Worm (Caenorhabditis elegans) whole organism, L1 larva: ENCODE data around the gene F13H10.6.

Experiments used
- C16A3.4 ChIP-seq: fragments of 150-350 bp; optimal IDR thresholded peaks from 2 replicates; lab custom pipeline; 2014; ENCODE audit warnings: missing biosample characterization, missing genetic modification characterization
- C34B4.2 ChIP-seq: sonication (generic microtip); optimal IDR thresholded peaks from 2 replicates; lab custom pipeline; 2017; ENCODE audit warnings: mild to moderate bottlenecking, missing genetic modification characterization, missing compliant biosample characterization
- Y116A8C.19 ChIP-seq: sonication (generic microtip); optimal IDR thresholded peaks from 2 replicates; lab custom pipeline; 2016; ENCODE audit warnings: missing compliant biosample characterization, missing genetic modification characterization, borderline replicate concordance
- ama-1 ChIP-seq: fragments of 150-350 bp; optimal IDR thresholded peaks from 2 replicates; lab custom pipeline; 2014
- ceh-88 ChIP-seq: fragments of 200-800 bp; sonication (Bioruptor generic); IDR thresholded peaks from 2 replicates; pipeline ENCODE4 v1.3.6; 2022; ENCODE audit warnings: missing genetic modification characterization, missing compliant biosample characterization
- dpl-1 ChIP-seq, 3 experiments: fragments of 150-350 bp in 2 of 3; sonication (generic microtip) in 1 of 3; optimal IDR thresholded peaks; 2 replicates each; lab custom pipeline; 2014 to 2017; ENCODE audit warnings: missing biosample characterization in 3 of 3, missing genetic modification characterization in 3 of 3, missing genetic modification reagents in 3 of 3
- dsc-1 ChIP-seq: sonication (generic microtip); optimal IDR thresholded peaks from 2 replicates; lab custom pipeline; 2016; ENCODE audit warnings: mild to moderate bottlenecking, missing genetic modification characterization, missing compliant biosample characterization
- efl-3 ChIP-seq: fragments of 200-800 bp; sonication (Bioruptor generic); optimal IDR thresholded peaks from 2 replicates; lab custom pipeline; 2018; ENCODE audit warnings: mild to moderate bottlenecking, missing genetic modification characterization, missing compliant biosample characterization
- egl-13 ChIP-seq: sonication (generic microtip); optimal IDR thresholded peaks from 2 replicates; lab custom pipeline; 2016; ENCODE audit warnings: missing genotype, missing genetic modification reagents, missing genetic modification characterization, missing compliant biosample characterization
- egl-27 ChIP-seq, 2 experiments: fragments of 150-350 bp in 1 of 2; sonication (generic microtip); optimal IDR thresholded peaks; 3 replicates each; lab custom pipeline; 2017 to 2018; ENCODE audit warnings: missing biosample characterization in 2 of 2, missing genetic modification characterization in 2 of 2, missing genetic modification reagents in 2 of 2
- ets-5 ChIP-seq: fragments of 200-800 bp; sonication (Bioruptor generic); IDR thresholded peaks from 2 replicates; pipeline ENCODE4 v1.3.6; 2022; ENCODE audit warnings: missing genetic modification characterization, missing compliant biosample characterization
- fkh-10 ChIP-seq: sonication (generic microtip); optimal IDR thresholded peaks from 2 replicates; lab custom pipeline; 2017; ENCODE audit warnings: missing biosample characterization, missing genetic modification reagents, missing genetic modification characterization
- fkh-8 ChIP-seq: sonication (generic microtip); optimal IDR thresholded peaks from 2 replicates; lab custom pipeline; 2016; ENCODE audit warnings: mild to moderate bottlenecking, missing genetic modification characterization, missing compliant biosample characterization
- fos-1 ChIP-seq: fragments of 150-350 bp; optimal IDR thresholded peaks from 2 replicates; lab custom pipeline; 2014; ENCODE audit warnings: missing biosample characterization, missing genetic modification characterization
- grh-1 ChIP-seq: fragments of 200-800 bp; sonication (Bioruptor generic); IDR thresholded peaks from 2 replicates; pipeline ENCODE4 v1.3.6; 2022; ENCODE audit warnings: missing genetic modification reagents, missing genetic modification characterization, missing compliant biosample characterization
- hlh-4 ChIP-seq: sonication (generic microtip); optimal IDR thresholded peaks from 2 replicates; lab custom pipeline; 2016; ENCODE audit warnings: mild to moderate bottlenecking, missing genetic modification characterization, missing compliant biosample characterization
- jun-1 ChIP-seq: fragments of 150-350 bp; optimal IDR thresholded peaks from 2 replicates; lab custom pipeline; 2014; ENCODE audit warnings: missing biosample characterization, missing genetic modification reagents, missing genetic modification characterization
- lin-13 ChIP-seq: fragments of 150-350 bp; optimal IDR thresholded peaks from 2 replicates; lab custom pipeline; 2014; ENCODE audit warnings: missing biosample characterization, missing genetic modification reagents, missing genetic modification characterization
- lir-3 ChIP-seq: sonication (generic microtip); optimal IDR thresholded peaks from 2 replicates; lab custom pipeline; 2016; ENCODE audit warnings: mild to moderate bottlenecking, missing genetic modification characterization, moderate library complexity, missing compliant biosample characterization; ENCODE audit not compliant: poor library complexity
- mab-9 ChIP-seq: fragments of 200-800 bp; sonication (Bioruptor generic); IDR thresholded peaks from 2 replicates; pipeline ENCODE4 v1.3.6; 2022; ENCODE audit warnings: missing genetic modification reagents, missing genetic modification characterization, missing compliant biosample characterization
- nhr-11 ChIP-seq: fragments of 150-350 bp; optimal IDR thresholded peaks from 2 replicates; lab custom pipeline; 2014; ENCODE audit warnings: missing biosample characterization, missing genetic modification characterization
- nhr-12 ChIP-seq: sonication (generic microtip); optimal IDR thresholded peaks from 2 replicates; lab custom pipeline; 2017; ENCODE audit warnings: missing biosample characterization, missing genetic modification characterization
- nhr-19 ChIP-seq: fragments of 200-800 bp; sonication (Bioruptor generic); conservative IDR thresholded peaks from 2 replicates; pipeline ENCODE4 v1.3.6; 2022; ENCODE audit warnings: missing genetic modification characterization, missing compliant biosample characterization
- nhr-47 ChIP-seq: sonication (generic microtip); optimal IDR thresholded peaks from 2 replicates; lab custom pipeline; 2016; ENCODE audit warnings: mild to moderate bottlenecking, missing genetic modification characterization, moderate library complexity, missing compliant biosample characterization
- nhr-71 ChIP-seq: sonication (generic microtip); optimal IDR thresholded peaks from 2 replicates; lab custom pipeline; 2016; ENCODE audit warnings: mild to moderate bottlenecking, missing genetic modification characterization, moderate library complexity, missing compliant biosample characterization
- nhr-85 ChIP-seq: sonication (generic microtip); peaks from one replicate; lab custom pipeline; 2016; ENCODE audit warnings: missing genetic modification characterization, inconsistent platforms, missing compliant biosample characterization
- nhr-90 ChIP-seq: sonication (generic microtip); optimal IDR thresholded peaks from 2 replicates; lab custom pipeline; 2016; ENCODE audit warnings: mild to moderate bottlenecking, missing genetic modification characterization, missing compliant biosample characterization; ENCODE audit not compliant: poor library complexity
- pag-3 ChIP-seq: sonication (generic microtip); optimal IDR thresholded peaks from 2 replicates; lab custom pipeline; 2017; ENCODE audit warnings: missing genetic modification characterization, mild to moderate bottlenecking, missing compliant biosample characterization, antibody characterized with exemption, borderline replicate concordance; ENCODE audit not compliant: insufficient read depth
- pax-3 ChIP-seq: fragments of 200-800 bp; sonication (Bioruptor generic); optimal IDR thresholded peaks from 2 replicates; lab custom pipeline; 2018; ENCODE audit warnings: mild to moderate bottlenecking, missing genetic modification characterization, moderate library complexity, missing compliant biosample characterization
- pqm-1 ChIP-seq: sonication (generic microtip); optimal IDR thresholded peaks from 3 replicates; lab custom pipeline; 2017; ENCODE audit warnings: missing biosample characterization, missing genetic modification characterization
- rnt-1 ChIP-seq: sonication (generic microtip); optimal IDR thresholded peaks from 2 replicates; lab custom pipeline; 2016; ENCODE audit warnings: mild to moderate bottlenecking, missing genetic modification characterization, moderate library complexity, missing compliant biosample characterization
- snu-23 ChIP-seq: sonication (generic microtip); optimal IDR thresholded peaks from 2 replicates; lab custom pipeline; 2016; ENCODE audit warnings: missing genetic modification characterization, missing compliant biosample characterization
- sox-4 ChIP-seq: sonication (generic microtip); optimal IDR thresholded peaks from 2 replicates; lab custom pipeline; 2016; ENCODE audit warnings: missing genetic modification characterization, missing compliant biosample characterization
- sptf-1 ChIP-seq: fragments of 150-350 bp; optimal IDR thresholded peaks from 2 replicates; lab custom pipeline; 2014; ENCODE audit warnings: missing biosample characterization, missing genetic modification characterization
- sup-37 ChIP-seq: fragments of 200-800 bp; sonication (Bioruptor generic); optimal IDR thresholded peaks from 2 replicates; lab custom pipeline; 2018; ENCODE audit warnings: mild to moderate bottlenecking, missing genetic modification characterization, missing compliant biosample characterization
- swsn-7 ChIP-seq: sonication (generic microtip); optimal IDR thresholded peaks from 2 replicates; lab custom pipeline; 2016; ENCODE audit warnings: missing genetic modification characterization, missing compliant biosample characterization
- unc-30 ChIP-seq: sonication (generic microtip); optimal IDR thresholded peaks from 2 replicates; lab custom pipeline; 2017; ENCODE audit warnings: missing biosample characterization, missing genetic modification characterization
- unc-86 ChIP-seq: sonication (generic microtip); optimal IDR thresholded peaks from 2 replicates; lab custom pipeline; 2016; ENCODE audit warnings: missing genetic modification characterization, missing compliant biosample characterization
- vab-15 ChIP-seq: sonication (generic microtip); optimal IDR thresholded peaks from 2 replicates; lab custom pipeline; 2017; ENCODE audit warnings: missing genotype, mild to moderate bottlenecking, missing genetic modification characterization, missing compliant biosample characterization
- xbp-1 ChIP-seq: sonication (generic microtip); optimal IDR thresholded peaks from 2 replicates; lab custom pipeline; 2016; ENCODE audit warnings: missing genetic modification characterization, missing compliant biosample characterization
- zag-1 ChIP-seq: fragments of 150-350 bp; optimal IDR thresholded peaks from 2 replicates; lab custom pipeline; 2014; ENCODE audit warnings: missing biosample characterization, missing genetic modification characterization
- zip-4 ChIP-seq: fragments of 200-800 bp; sonication (Bioruptor generic); optimal IDR thresholded peaks from 2 replicates; lab custom pipeline; 2018; ENCODE audit warnings: mild to moderate bottlenecking, missing genetic modification characterization, moderate library complexity, missing compliant biosample characterization
- ztf-4 ChIP-seq: fragments of 150-350 bp; optimal IDR thresholded peaks from 2 replicates; lab custom pipeline; 2014; ENCODE audit warnings: missing biosample characterization, missing genetic modification characterization

F13H10.6 gene

ce11 chrIV:11027560-11027959 lies 18.5 kb downstream of the F13H10.6 start (continued):
- peak; percentile 56 for TF ChIP-seq ceh-88
- TF ChIP-seq nhr-90: peak; percentile 71
- no peak for TF ChIP-seq Y116A8C.19 (tag; lab: Kevin White, UChicago)
- TF ChIP-seq nhr-85 (tag; lab: Kevin White, UChicago): peak; percentile 90
- TF ChIP-seq vab-15 (tag; lab: Kevin White, UChicago): no peak
- TF ChIP-seq pag-3 (tag; lab: Kevin White, UChicago): peak; percentile 91
- TF ChIP-seq fos-1 (tag; lab: Kevin White, UChicago): peak; percentile 66
- TF ChIP-seq sup-37 (GFP tag; lab: Kevin White, UChicago): no peak
- no peak for TF ChIP-seq efl-3
- peak; percentile 66 for TF ChIP-seq dsc-1 (tag; lab: Kevin White, UChicago)
- peak; percentile 46 to 69 for TF ChIP-seq egl-27 (tag; optimal IDR thresholded peaks at IDR 0.05; lab: Kevin White, UChicago)
- TF ChIP-seq egl-13 (tag; lab: Kevin White, UChicago): peak; percentile 64
- peak; percentile 69 for TF ChIP-seq C16A3.4
- TF ChIP-seq zag-1 (tag; lab: Kevin White, UChicago): no peak
- no peak for TF ChIP-seq nhr-12 (tag; lab: Kevin White, UChicago)
- peak; percentile 90 for TF ChIP-seq swsn-7
- peak; percentile 70 for TF ChIP-seq jun-1 (tag; lab: Kevin White, UChicago)
- TF ChIP-seq pax-3 (tag; lab: Kevin White, UChicago): no peak
- no peak for TF ChIP-seq unc-30 (tag; lab: Kevin White, UChicago)
- peak; percentile 56 for TF ChIP-seq grh-1 (GFP tag; lab: Robert Waterston, UW)
- no peak for TF ChIP-seq C34B4.2
- peak; percentile 68 for TF ChIP-seq fkh-8 (tag; lab: Kevin White, UChicago)
- TF ChIP-seq ets-5 (GFP tag; lab: Robert Waterston, UW): no peak
- no peak for TF ChIP-seq fkh-10
- TF ChIP-seq ztf-4 (tag; lab: Kevin White, UChicago): peak; percentile 92
- TF ChIP-seq xbp-1 (tag; lab: Kevin White, UChicago): peak; percentile 82
- TF ChIP-seq rnt-1 (tag; lab: Kevin White, UChicago): peak; percentile 77
- TF ChIP-seq hlh-4 (tag; lab: Kevin White, UChicago): no peak
- TF ChIP-seq zip-4 (GFP tag; lab: Kevin White, UChicago): no peak
- TF ChIP-seq unc-86 (tag; lab: Kevin White, UChicago): peak; percentile 72
- TF ChIP-seq lin-13: peak; percentile 73
- peak; percentile 95 for TF ChIP-seq nhr-71 (tag; lab: Kevin White, UChicago)
- no peak for TF ChIP-seq pqm-1 (tag; lab: Kevin White, UChicago)
- peak; percentile 35 for TF ChIP-seq lir-3 (tag; lab: Kevin White, UChicago)
- peak; percentile 82 for TF ChIP-seq nhr-47 (tag; lab: Kevin White, UChicago)

- no peak for TF ChIP-seq jun-1 (tag; lab: Kevin White, UChicago)
- no peak for TF ChIP-seq egl-27 (tag; optimal IDR thresholded peaks at IDR 0.05; lab: Kevin White, UChicago)
- TF ChIP-seq ama-1 (lab: Kevin White, UChicago): no peak
- no peak for TF ChIP-seq nhr-85 (tag; lab: Kevin White, UChicago)
- no peak for TF ChIP-seq mab-9 (GFP tag; lab: Robert Waterston, UW)
- TF ChIP-seq nhr-11 (tag; lab: Kevin White, UChicago): no peak
- TF ChIP-seq snu-23 (GFP tag; lab: Kevin White, UChicago): no peak
- TF ChIP-seq sox-4 (tag; lab: Kevin White, UChicago): no peak
- TF ChIP-seq rnt-1 (tag; lab: Kevin White, UChicago): no peak
- TF ChIP-seq hlh-4 (tag; lab: Kevin White, UChicago): no peak
- no peak for TF ChIP-seq nhr-19 (GFP tag; lab: Robert Waterston, UW)
- TF ChIP-seq C34B4.2: no peak
- TF ChIP-seq dpl-1 (GFP tag; optimal IDR thresholded peaks at IDR 0.05; lab: Kevin White, UChicago): no peak
- no peak for TF ChIP-seq efl-3
- TF ChIP-seq sptf-1: no peak
- no peak for TF ChIP-seq grh-1 (GFP tag; lab: Robert Waterston, UW)
- no peak for TF ChIP-seq zag-1 (tag; lab: Kevin White, UChicago)
Measured at ce11 chrIV:11029412-11029811, 20.3 kb downstream of the F13H10.6 start, which contains the start of gene hrg-5. Gene hrg-5, minus strand, starts transcription at chrIV:11029428.
